Worm (Caenorhabditis elegans): ENCODE data around the gene M04C3.2.

DNA sequence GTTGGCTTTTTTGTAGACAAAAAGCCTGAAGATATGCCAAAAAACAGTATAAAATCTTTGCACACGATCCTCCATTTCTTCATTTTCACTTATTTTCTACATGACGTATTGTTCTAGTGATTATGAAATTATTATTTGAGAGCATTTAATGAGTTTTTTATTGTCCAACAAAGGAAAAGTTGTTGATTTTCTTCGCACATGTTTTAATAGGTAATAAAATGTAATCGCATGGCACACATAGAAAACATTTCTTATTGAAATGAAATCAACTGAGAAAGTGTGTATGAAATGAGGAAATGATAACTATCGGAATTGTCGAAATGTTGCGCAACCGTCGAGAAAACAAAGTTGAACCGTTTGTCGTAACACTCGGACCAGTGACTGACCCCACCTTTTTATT, 47.3 kb downstream of the M04C3.2 start:
- TF ChIP-seq mdl-1 (tag; optimal IDR thresholded peaks at IDR 0.05), result no peak
- no peak for TF ChIP-seq nhr-12 (tag; optimal IDR thresholded peaks at IDR 0.05)
- TF ChIP-seq blmp-1 (tag; optimal IDR thresholded peaks at IDR 0.05; ENCODE audit: insufficient read depth), result no peak
- no peak for TF ChIP-seq aly-2 (tag; optimal IDR thresholded peaks at IDR 0.05)
- no peak for TF ChIP-seq unc-62 (GFP tag; optimal IDR thresholded peaks at IDR 0.05)
- TF ChIP-seq ztf-4 (tag; optimal IDR thresholded peaks at IDR 0.05), result no peak
- no peak for TF ChIP-seq nhr-25 (tag; optimal IDR thresholded peaks at IDR 0.05)

All from whole organism, L2 larva.